Worm (Caenorhabditis elegans): ENCODE measurements around the gene txt-2.

DNA sequence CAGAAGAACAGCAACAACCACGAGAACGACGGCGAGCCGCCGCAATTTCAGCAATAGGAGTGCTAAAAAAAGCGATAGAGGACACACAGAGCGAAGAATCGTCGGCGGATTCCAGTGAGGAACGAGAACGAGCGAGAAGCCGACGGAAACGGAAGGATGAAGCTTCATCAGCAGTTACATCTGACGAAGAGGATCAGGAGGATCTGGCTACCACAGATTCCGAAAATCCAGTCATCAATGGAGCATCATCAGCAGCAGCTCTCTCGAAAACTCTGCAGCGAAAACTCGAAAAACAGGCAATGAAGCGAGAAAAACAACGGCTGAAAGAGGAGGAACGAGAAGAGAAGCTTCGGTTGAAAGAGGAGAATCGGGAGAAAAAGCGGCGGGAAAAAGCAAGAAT lies 50.9 kb downstream of the txt-2 start:
- TF ChIP-seq him-1 (tag; optimal IDR thresholded peaks at IDR 0.05) (no peak), W03F9.2 (tag; optimal IDR thresholded peaks at IDR 0.05) (no peak)

Measured in whole organism, L4/young adult.